Worm (Caenorhabditis elegans) whole organism, L2 larva: ENCODE data around the gene sahd-1.
A peak's percentile ranks its signal among the peaks of the same experiment; 100 is the strongest.

ENCODE experiments used
- C34F6.9 ChIP-seq: fragments of 150-350 bp; optimal IDR thresholded peaks from 2 replicates; lab custom pipeline; 2014; ENCODE audit warnings: missing biosample characterization, missing genetic modification characterization
- F13H6.1 ChIP-seq: sonication (generic microtip); optimal IDR thresholded peaks from 2 replicates; lab custom pipeline; 2016; ENCODE audit warnings: missing genetic modification characterization, missing compliant biosample characterization
- R02D3.7 ChIP-seq: fragments of 150-350 bp; optimal IDR thresholded peaks from 2 replicates; lab custom pipeline; 2014; ENCODE audit warnings: missing biosample characterization, missing genetic modification characterization
- Y55F3AM.14 ChIP-seq: fragments of 200-800 bp; sonication (Bioruptor generic); optimal IDR thresholded peaks from 2 replicates; lab custom pipeline; 2018; ENCODE audit warnings: mild to moderate bottlenecking, missing genetic modification characterization, missing compliant biosample characterization
- ZK546.5 ChIP-seq: sonication (generic microtip); optimal IDR thresholded peaks from 2 replicates; lab custom pipeline; 2017; ENCODE audit warnings: missing biosample characterization, missing genetic modification characterization
- alr-1 ChIP-seq: fragments of 150-350 bp; optimal IDR thresholded peaks from 2 replicates; lab custom pipeline; 2014; ENCODE audit warnings: missing biosample characterization, missing genetic modification characterization
- aly-2 ChIP-seq: fragments of 150-350 bp; optimal IDR thresholded peaks from 2 replicates; lab custom pipeline; 2014; ENCODE audit warnings: missing biosample characterization, missing genetic modification characterization
- ama-1 ChIP-seq: fragments of 150-350 bp; optimal IDR thresholded peaks from 2 replicates; lab custom pipeline; 2018; ENCODE audit warnings: inconsistent platforms
- blmp-1 ChIP-seq: sonication (generic microtip); optimal IDR thresholded peaks from 2 replicates; lab custom pipeline; 2017; ENCODE audit warnings: missing genetic modification characterization, mild to moderate bottlenecking, missing compliant biosample characterization, antibody characterized with exemption, moderate library complexity; ENCODE audit not compliant: insufficient read depth
- ceh-16 ChIP-seq: fragments of 150-350 bp; optimal IDR thresholded peaks from 2 replicates; lab custom pipeline; 2014; ENCODE audit warnings: missing biosample characterization, missing genetic modification characterization
- ceh-82 ChIP-seq: fragments of 150-350 bp; optimal IDR thresholded peaks from 2 replicates; lab custom pipeline; 2014; ENCODE audit warnings: missing biosample characterization, missing genetic modification characterization
- crh-2 ChIP-seq: sonication (generic microtip); optimal IDR thresholded peaks from 2 replicates; lab custom pipeline; 2017; ENCODE audit warnings: missing biosample characterization, missing genetic modification characterization
- dmd-4 ChIP-seq: sonication (generic microtip); optimal IDR thresholded peaks from 2 replicates; lab custom pipeline; 2017; ENCODE audit warnings: missing biosample characterization, missing genetic modification characterization
- egl-27 ChIP-seq: sonication (generic microtip); optimal IDR thresholded peaks from 3 replicates; lab custom pipeline; 2017; ENCODE audit warnings: missing biosample characterization, missing genetic modification reagents, missing genetic modification characterization
- elt-1 ChIP-seq: fragments of 150-350 bp; optimal IDR thresholded peaks from 2 replicates; lab custom pipeline; 2014; ENCODE audit warnings: missing biosample characterization, missing genetic modification characterization
- elt-3 ChIP-seq: sonication (generic microtip); optimal IDR thresholded peaks from 2 replicates; lab custom pipeline; 2017; ENCODE audit warnings: missing biosample characterization, missing genetic modification characterization
- fos-1 ChIP-seq: fragments of 150-350 bp; optimal IDR thresholded peaks from 2 replicates; lab custom pipeline; 2014; ENCODE audit warnings: missing biosample characterization, missing genetic modification characterization
- gmeb-1 ChIP-seq: fragments of 150-350 bp; optimal IDR thresholded peaks from 2 replicates; lab custom pipeline; 2014; ENCODE audit warnings: missing biosample characterization, missing genetic modification characterization
- lin-11 ChIP-seq: fragments of 150-350 bp; sonication (generic microtip); optimal IDR thresholded peaks from 2 replicates; lab custom pipeline; 2014; ENCODE audit warnings: missing biosample characterization, missing genetic modification characterization, inconsistent platforms, mixed read lengths
- lin-13 ChIP-seq: fragments of 150-350 bp; optimal IDR thresholded peaks from 2 replicates; lab custom pipeline; 2014; ENCODE audit warnings: missing biosample characterization, missing genetic modification reagents, missing genetic modification characterization
- lin-39 ChIP-seq: fragments of 150-350 bp; optimal IDR thresholded peaks from 2 replicates; lab custom pipeline; 2014; ENCODE audit warnings: missing biosample characterization, missing genetic modification reagents, missing genetic modification characterization
- lsy-2 ChIP-seq, 2 experiments: fragments of 150-350 bp in 1 of 2; sonication (generic microtip) in 1 of 2; optimal IDR thresholded peaks; 2 replicates each; lab custom pipeline; 2014 to 2017; ENCODE audit warnings: missing biosample characterization in 2 of 2, missing genetic modification characterization in 2 of 2
- mab-5 ChIP-seq: fragments of 150-350 bp; optimal IDR thresholded peaks from 2 replicates; lab custom pipeline; 2014; ENCODE audit warnings: missing biosample characterization, missing genetic modification characterization
- mbf-1 ChIP-seq: sonication (generic microtip); optimal IDR thresholded peaks from 2 replicates; lab custom pipeline; 2017; ENCODE audit warnings: missing biosample characterization, missing genetic modification characterization
- mdl-1 ChIP-seq, 2 experiments: fragments of 150-350 bp in 1 of 2; sonication (generic microtip) in 1 of 2; optimal IDR thresholded peaks; 2 replicates each; lab custom pipeline; 2017; ENCODE audit warnings: missing biosample characterization in 2 of 2, missing genetic modification characterization in 2 of 2
- nhr-10 ChIP-seq: sonication (generic microtip); optimal IDR thresholded peaks from 2 replicates; lab custom pipeline; 2017; ENCODE audit warnings: missing biosample characterization, missing genetic modification characterization
- nhr-11 ChIP-seq: fragments of 150-350 bp; optimal IDR thresholded peaks from 2 replicates; lab custom pipeline; 2014; ENCODE audit warnings: missing biosample characterization, missing genetic modification characterization
- nhr-12 ChIP-seq: fragments of 150-350 bp; optimal IDR thresholded peaks from 2 replicates; lab custom pipeline; 2014; ENCODE audit warnings: missing biosample characterization, missing genetic modification characterization
- nhr-129 ChIP-seq: fragments of 150-350 bp; optimal IDR thresholded peaks from 2 replicates; lab custom pipeline; 2014; ENCODE audit warnings: missing biosample characterization, missing genetic modification characterization
- nhr-21 ChIP-seq: fragments of 150-350 bp; optimal IDR thresholded peaks from 2 replicates; lab custom pipeline; 2014; ENCODE audit warnings: missing biosample characterization, missing genetic modification characterization
- nhr-23 ChIP-seq: fragments of 150-350 bp; optimal IDR thresholded peaks from 2 replicates; lab custom pipeline; 2014; ENCODE audit warnings: missing biosample characterization, missing genetic modification reagents, missing genetic modification characterization
- nhr-237 ChIP-seq: fragments of 150-350 bp; optimal IDR thresholded peaks from 2 replicates; lab custom pipeline; 2014; ENCODE audit warnings: missing biosample characterization, missing genetic modification characterization
- nhr-25 ChIP-seq: fragments of 150-350 bp; sonication (generic microtip); optimal IDR thresholded peaks from 3 replicates; lab custom pipeline; 2014; ENCODE audit warnings: missing biosample characterization, missing genetic modification characterization
- nhr-6 ChIP-seq: fragments of 150-350 bp; optimal IDR thresholded peaks from 2 replicates; lab custom pipeline; 2014; ENCODE audit warnings: missing biosample characterization, missing genetic modification characterization
- nhr-77 ChIP-seq: fragments of 150-350 bp; optimal IDR thresholded peaks from 2 replicates; lab custom pipeline; 2014; ENCODE audit warnings: missing biosample characterization, missing genetic modification characterization
- peb-1 ChIP-seq: fragments of 150-350 bp; optimal IDR thresholded peaks from 2 replicates; lab custom pipeline; 2014; ENCODE audit warnings: missing biosample characterization, missing genetic modification characterization
- sem-4 ChIP-seq: fragments of 150-350 bp; optimal IDR thresholded peaks from 2 replicates; lab custom pipeline; 2014; ENCODE audit warnings: missing biosample characterization, missing genetic modification reagents, missing genetic modification characterization
- skn-1 ChIP-seq: sonication (generic microtip); optimal IDR thresholded peaks from 2 replicates; lab custom pipeline; 2017; ENCODE audit warnings: missing biosample characterization, missing genetic modification characterization
- sma-3 ChIP-seq: sonication (generic microtip); optimal IDR thresholded peaks from 2 replicates; lab custom pipeline; 2016; ENCODE audit warnings: missing genetic modification reagents, missing genetic modification characterization, missing compliant biosample characterization
- sma-9 ChIP-seq, 2 experiments: fragments of 150-350 bp in 1 of 2; sonication (generic microtip) in 1 of 2; optimal IDR thresholded peaks; 2 replicates each; lab custom pipeline; 2014 to 2016; ENCODE audit warnings: missing genetic modification characterization in 2 of 2, mild to moderate bottlenecking in 1 of 2, missing biosample characterization in 1 of 2, missing compliant biosample characterization in 1 of 2, missing genetic modification reagents in 1 of 2, moderate library complexity in 1 of 2
- snpc-4 ChIP-seq: fragments of 150-350 bp; optimal IDR thresholded peaks from 2 replicates; lab custom pipeline; 2014; ENCODE audit warnings: missing biosample characterization, missing genetic modification characterization
- unc-39 ChIP-seq: fragments of 150-350 bp; optimal IDR thresholded peaks from 2 replicates; lab custom pipeline; 2014; ENCODE audit warnings: missing biosample characterization, missing genetic modification characterization
- unc-55 ChIP-seq: fragments of 150-350 bp; sonication (generic microtip); optimal IDR thresholded peaks from 3 replicates; lab custom pipeline; 2014; ENCODE audit warnings: missing biosample characterization, missing genetic modification reagents, missing genetic modification characterization
- unc-62 ChIP-seq: fragments of 150-350 bp; optimal IDR thresholded peaks from 2 replicates; lab custom pipeline; 2014; ENCODE audit warnings: missing biosample characterization, missing genetic modification reagents, missing genetic modification characterization
- zag-1 ChIP-seq: fragments of 150-350 bp; optimal IDR thresholded peaks from 2 replicates; lab custom pipeline; 2014; ENCODE audit warnings: missing biosample characterization, missing genetic modification characterization
- ztf-1 ChIP-seq: fragments of 200-800 bp; sonication (Bioruptor generic); conservative IDR thresholded peaks from 2 replicates; pipeline ENCODE4 v1.3.6; 2022; ENCODE audit warnings: missing genetic modification characterization, missing compliant biosample characterization
- ztf-11 ChIP-seq: sonication (generic microtip); optimal IDR thresholded peaks from 2 replicates; lab custom pipeline; 2017; ENCODE audit warnings: missing biosample characterization, missing genetic modification characterization
- ztf-4 ChIP-seq: fragments of 150-350 bp; optimal IDR thresholded peaks from 2 replicates; lab custom pipeline; 2014; ENCODE audit warnings: missing biosample characterization, missing genetic modification characterization

sahd-1 gene

ce11 chrII:5543476-5544144 lies 28.9 kb upstream of the sahd-1 start:
- peak; percentile 95 for TF ChIP-seq gmeb-1 (tag; lab: Kevin White, UChicago)
- peak; percentile 100 for TF ChIP-seq ama-1
- peak; percentile 95 for TF ChIP-seq nhr-10
- peak; percentile 98 for TF ChIP-seq sem-4 (tag; lab: Kevin White, UChicago)
- peak; percentile 99 for TF ChIP-seq ztf-4 (tag; lab: Kevin White, UChicago)
- TF ChIP-seq crh-2 (tag; lab: Kevin White, UChicago) = peak; percentile 99
- TF ChIP-seq dmd-4 = peak; percentile 71
- TF ChIP-seq alr-1 = no peak
- TF ChIP-seq ztf-11 = peak; percentile 62
- TF ChIP-seq mbf-1 = peak; percentile 61
- peak; percentile 98 for TF ChIP-seq fos-1 (tag; lab: Kevin White, UChicago)
- peak; percentile 98 for TF ChIP-seq nhr-6 (tag; lab: Kevin White, UChicago)
- TF ChIP-seq aly-2 (tag; lab: Kevin White, UChicago) = peak; percentile 100
- TF ChIP-seq unc-55 (GFP tag; lab: Kevin White, UChicago) = peak; percentile 99
- TF ChIP-seq C34F6.9 (tag; lab: Kevin White, UChicago) = peak; percentile 99
- TF ChIP-seq lsy-2 (tag; optimal IDR thresholded peaks at IDR 0.05; lab: Kevin White, UChicago) = peak; percentile 94 to 97
- peak; percentile 74 for TF ChIP-seq nhr-12 (tag; lab: Kevin White, UChicago)
- TF ChIP-seq sma-3 = peak; percentile 98
- TF ChIP-seq snpc-4 = peak; percentile 100
- no peak for TF ChIP-seq nhr-23 (tag; lab: Kevin White, UChicago)
- TF ChIP-seq egl-27 = peak; percentile 99
- TF ChIP-seq Y55F3AM.14 (GFP tag; lab: Kevin White, UChicago) = peak; percentile 95
- TF ChIP-seq lin-11 (tag; lab: Kevin White, UChicago) = peak; percentile 98
- peak; percentile 98 for TF ChIP-seq F13H6.1
- TF ChIP-seq unc-62 (GFP tag; lab: Kevin White, UChicago) = peak; percentile 86
- TF ChIP-seq peb-1 = peak; percentile 59
- peak; percentile 93 for TF ChIP-seq ceh-16 (tag; lab: Kevin White, UChicago)
- peak; percentile 97 for TF ChIP-seq nhr-25 (tag; lab: Kevin White, UChicago)
- TF ChIP-seq zag-1 (tag; lab: Kevin White, UChicago) = peak; percentile 98
- TF ChIP-seq sma-9 (GFP tag; optimal IDR thresholded peaks at IDR 0.05; lab: Kevin White, UChicago) = peak; percentile 99
- TF ChIP-seq sma-9 (tag; optimal IDR thresholded peaks at IDR 0.05; lab: Kevin White, UChicago) = peak; percentile 73
- peak; percentile 98 for TF ChIP-seq lin-13 (GFP tag; lab: Kevin White, UChicago)
- TF ChIP-seq mab-5 (tag; lab: Kevin White, UChicago) = peak; percentile 96
- peak; percentile 92 for TF ChIP-seq skn-1 (tag; lab: Kevin White, UChicago)
- peak; percentile 65 for TF ChIP-seq nhr-77
- no peak for TF ChIP-seq elt-3 (tag; lab: Kevin White, UChicago)
- TF ChIP-seq nhr-21 (tag; lab: Kevin White, UChicago) = peak; percentile 99
- peak; percentile 91 for TF ChIP-seq lin-39
- peak; percentile 99 for TF ChIP-seq nhr-129 (tag; lab: Kevin White, UChicago)
- peak; percentile 81 for TF ChIP-seq nhr-11 (tag; lab: Kevin White, UChicago)
- peak; percentile 88 for TF ChIP-seq nhr-237
- TF ChIP-seq blmp-1 (tag; lab: Kevin White, UChicago) = peak; percentile 90
- TF ChIP-seq ZK546.5 = peak; percentile 58
- TF ChIP-seq elt-1 (tag; lab: Kevin White, UChicago) = no peak
- TF ChIP-seq ceh-82 = peak; percentile 87
- TF ChIP-seq mdl-1 (tag; optimal IDR thresholded peaks at IDR 0.05; lab: Kevin White, UChicago) = peak; percentile 88 to 92
- TF ChIP-seq R02D3.7 = peak; percentile 80
- no peak for TF ChIP-seq ztf-1 (GFP tag; lab: Robert Waterston, UW)
- TF ChIP-seq unc-39 (tag; lab: Kevin White, UChicago) = peak; percentile 76
